Worm (Caenorhabditis elegans): Measurements from ENCODE around the gene grl-6.

Gene grl-6

DNA sequence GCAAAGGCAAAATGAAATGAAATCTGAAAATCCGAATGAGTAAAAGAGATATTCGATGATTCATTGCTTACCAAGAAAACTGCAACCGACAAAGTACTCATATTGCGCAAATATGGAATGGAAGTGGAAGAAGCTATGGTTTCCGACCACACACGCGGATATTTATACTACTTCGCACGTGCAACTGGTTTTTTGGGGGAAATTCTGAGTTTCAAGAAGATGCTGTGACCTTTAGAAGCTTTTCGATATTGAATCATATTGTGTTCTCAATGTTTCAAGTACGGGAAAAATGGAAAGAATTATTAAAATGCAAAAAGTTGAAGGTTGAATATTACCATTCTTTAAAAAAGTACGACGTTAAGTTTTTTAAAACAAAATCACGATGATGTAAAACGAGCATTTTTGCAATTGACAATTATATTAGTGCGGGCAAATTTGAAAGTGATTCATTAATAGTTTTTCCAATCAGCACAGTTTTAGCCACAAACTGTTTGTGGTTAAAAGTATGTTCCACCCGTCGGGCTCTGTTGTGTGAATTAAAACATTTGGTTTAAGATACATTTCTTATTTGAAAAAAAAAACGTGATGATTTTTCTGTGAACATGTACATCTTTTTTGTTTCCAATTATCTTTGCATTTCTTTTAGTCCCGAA is at the start of gene grl-6, which contains the start of gene K10C2.6:
Gene grl-6 (minus strand): TSS at position 101 of the 653 bp plus-strand sequence.
Gene K10C2.6 (plus strand): TSS at position 603 of the 653 bp plus-strand sequence.
- no peak for TF ChIP-seq fkh-10 (GFP tag; optimal IDR thresholded peaks at IDR 0.05)
- TF ChIP-seq pha-4 (tag; optimal IDR thresholded peaks at IDR 0.05) = no peak
- no peak for TF ChIP-seq ceh-82 (tag; optimal IDR thresholded peaks at IDR 0.05)
- no peak for TF ChIP-seq unc-62 (GFP tag; optimal IDR thresholded peaks at IDR 0.05)
- TF ChIP-seq ceh-16 (tag; optimal IDR thresholded peaks at IDR 0.05) = no peak
- TF ChIP-seq mml-1 (tag; optimal IDR thresholded peaks at IDR 0.05) = no peak
- TF ChIP-seq ztf-4 (tag; optimal IDR thresholded peaks at IDR 0.05) = no peak
- no peak for TF ChIP-seq aly-2 (tag; optimal IDR thresholded peaks at IDR 0.05)
- TF ChIP-seq snpc-4 (tag; optimal IDR thresholded peaks at IDR 0.05) = no peak
- no peak for TF ChIP-seq lin-15B (tag; optimal IDR thresholded peaks at IDR 0.05)
- TF ChIP-seq unc-39 (tag; optimal IDR thresholded peaks at IDR 0.05) = no peak
- no peak for TF ChIP-seq hmg-11 (tag; optimal IDR thresholded peaks at IDR 0.05)
- no peak for TF ChIP-seq nhr-23 (tag; optimal IDR thresholded peaks at IDR 0.05)
- TF ChIP-seq lin-39 (tag; optimal IDR thresholded peaks at IDR 0.05) = no peak
- TF ChIP-seq fkh-2 (tag; optimal IDR thresholded peaks at IDR 0.05) = no peak

DNA sequence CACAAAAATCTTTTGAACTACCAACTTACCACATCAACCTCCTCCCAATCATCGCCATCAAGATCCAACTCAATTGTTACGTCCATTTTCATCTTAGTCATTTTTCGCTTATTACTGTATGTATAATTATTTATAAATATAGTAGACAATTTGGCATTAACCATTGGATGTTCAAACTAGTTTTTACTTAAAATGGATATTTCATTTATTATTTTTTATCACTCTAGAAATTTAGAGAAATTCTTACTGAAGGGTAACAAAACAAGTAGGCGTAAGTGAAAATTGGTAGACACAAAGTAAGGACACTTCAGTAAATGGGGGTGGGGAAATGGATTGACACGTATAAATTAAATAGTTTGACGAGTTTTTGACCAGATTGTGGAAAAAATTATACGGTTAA is 49.0 kb upstream of the grl-6 start, which contains the start of gene actl-1:
Gene actl-1 (minus strand): TSS at position 101 of the 400 bp plus-strand sequence.
- TF ChIP-seq elt-1 (tag; optimal IDR thresholded peaks at IDR 0.05) (no peak), ceh-16 (tag; optimal IDR thresholded peaks at IDR 0.05) (no peak), egl-5 (tag; optimal IDR thresholded peaks at IDR 0.05) (no peak), ceh-28 (tag; optimal IDR thresholded peaks at IDR 0.05) (no peak), fkh-2 (tag; optimal IDR thresholded peaks at IDR 0.05) (no peak), ZK546.5 (tag; optimal IDR thresholded peaks at IDR 0.05) (no peak), lin-15B (tag; optimal IDR thresholded peaks at IDR 0.05) (no peak), mdl-1 (tag; optimal IDR thresholded peaks at IDR 0.05) (no peak), nhr-67 (tag; optimal IDR thresholded peaks at IDR 0.05) (no peak)

DNA sequence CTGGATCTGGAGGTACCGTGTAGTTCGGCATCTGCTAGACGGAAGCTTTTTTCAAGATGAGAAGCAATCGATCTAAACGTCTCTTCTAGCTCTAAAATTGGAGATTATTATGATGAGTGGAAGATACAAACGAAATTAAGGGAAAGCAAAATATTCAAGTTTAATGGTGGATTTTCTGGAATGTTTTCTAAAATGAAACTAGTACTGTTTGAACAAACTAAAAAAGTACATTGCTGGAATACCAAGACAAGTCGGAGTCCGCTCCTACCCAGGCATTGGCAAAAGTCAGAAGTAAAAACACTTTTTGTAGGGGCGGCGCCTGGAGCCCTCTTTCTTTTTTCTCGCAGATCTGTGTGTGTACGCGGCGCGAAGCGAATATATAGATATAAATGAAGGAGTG is 34.0 kb upstream of the grl-6 start, which contains the start of gene gar-1:
Gene gar-1 (minus strand): TSS at position 101 of the 400 bp plus-strand sequence.
- TF ChIP-seq nhr-237 (tag; optimal IDR thresholded peaks at IDR 0.05) = no peak
- no peak for TF ChIP-seq snpc-4 (tag; optimal IDR thresholded peaks at IDR 0.05)
- TF ChIP-seq elt-3 (tag; optimal IDR thresholded peaks at IDR 0.05) = no peak
- no peak for TF ChIP-seq mml-1 (tag; optimal IDR thresholded peaks at IDR 0.05)
- no peak for TF ChIP-seq elt-2 (tag; optimal IDR thresholded peaks at IDR 0.05)
- no peak for TF ChIP-seq nhr-43 (tag; optimal IDR thresholded peaks at IDR 0.05; ENCODE audit: poor library complexity, severe bottlenecking)
- no peak for TF ChIP-seq ceh-82 (tag; optimal IDR thresholded peaks at IDR 0.05)

DNA sequence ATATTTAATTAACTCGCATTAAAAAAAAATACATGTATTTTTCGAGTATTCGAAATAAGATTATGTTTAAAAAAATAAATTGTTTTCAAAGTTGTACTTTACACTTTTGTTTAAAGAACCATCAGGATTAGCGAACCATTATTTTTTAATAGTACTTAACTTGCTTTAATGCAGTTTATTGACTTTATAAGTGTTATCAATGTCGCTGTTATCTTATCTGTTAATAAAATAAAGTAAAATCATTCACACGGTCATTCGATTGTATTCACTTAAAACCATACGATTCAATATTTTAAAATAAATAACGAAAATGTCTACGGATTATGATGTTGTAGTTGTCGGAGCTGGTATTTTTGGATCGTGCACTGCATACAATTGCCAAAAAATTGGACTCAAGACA is 25.8 kb upstream of the grl-6 start, which contains the start of gene C15B12.1:
Gene C15B12.1 (plus strand): TSS at position 271 of the 400 bp plus-strand sequence.
- TF ChIP-seq egl-27 (tag; optimal IDR thresholded peaks at IDR 0.05) = no peak
- TF ChIP-seq elt-1 (tag; optimal IDR thresholded peaks at IDR 0.05) = no peak
- TF ChIP-seq ztf-4 (tag; optimal IDR thresholded peaks at IDR 0.05) = no peak
- TF ChIP-seq nhr-76 (tag; optimal IDR thresholded peaks at IDR 0.05) = no peak
- no peak for TF ChIP-seq fos-1 (tag; optimal IDR thresholded peaks at IDR 0.05)
- no peak for TF ChIP-seq nfya-1 (tag; optimal IDR thresholded peaks at IDR 0.05; ENCODE audit: insufficient read depth)
- no peak for TF ChIP-seq mml-1 (tag; optimal IDR thresholded peaks at IDR 0.05)
- peak; percentile 67 for TF ChIP-seq elt-2 (tag; optimal IDR thresholded peaks at IDR 0.05)
- no peak for TF ChIP-seq pha-4 (tag; optimal IDR thresholded peaks at IDR 0.05)
- TF ChIP-seq fkh-10 (GFP tag; optimal IDR thresholded peaks at IDR 0.05) = no peak
- TF ChIP-seq pqm-1 (tag; optimal IDR thresholded peaks at IDR 0.05) = peak; percentile 76
- no peak for TF ChIP-seq unc-39 (tag; optimal IDR thresholded peaks at IDR 0.05)
- TF ChIP-seq snpc-4 (tag; optimal IDR thresholded peaks at IDR 0.05) = no peak
- no peak for TF ChIP-seq ztf-11 (tag; optimal IDR thresholded peaks at IDR 0.05)
- no peak for TF ChIP-seq mdl-1 (tag; optimal IDR thresholded peaks at IDR 0.05)
- no peak for TF ChIP-seq ceh-16 (tag; optimal IDR thresholded peaks at IDR 0.05)
- no peak for TF ChIP-seq ZK546.5 (tag; optimal IDR thresholded peaks at IDR 0.05)

DNA sequence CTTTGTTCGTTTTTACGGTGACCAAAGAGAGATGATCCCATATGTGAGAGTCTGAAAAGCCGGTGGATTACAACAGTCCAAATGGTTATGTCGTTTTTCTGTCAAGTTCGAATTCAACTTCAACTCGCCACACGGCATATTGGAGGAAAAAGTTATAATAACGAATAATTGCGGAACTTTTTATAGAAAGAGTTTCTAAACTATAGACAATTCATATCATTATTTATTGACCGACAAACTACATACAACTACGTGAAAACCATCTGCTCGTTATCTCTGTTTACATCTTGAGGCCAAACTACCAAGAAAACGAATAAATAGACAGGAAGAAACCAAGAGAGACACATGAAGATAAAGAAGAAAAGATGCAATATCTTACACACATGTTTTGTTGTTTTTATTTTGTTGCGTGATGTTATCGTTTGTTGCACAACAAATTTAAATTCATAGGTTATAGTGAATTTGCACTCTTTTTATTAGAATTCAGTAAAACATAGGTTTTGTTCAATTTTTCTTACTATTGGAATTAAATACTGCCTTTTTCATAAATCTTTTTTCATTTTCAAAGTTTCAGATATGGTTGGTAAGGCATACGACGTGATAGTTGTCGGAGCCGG is 23.1 kb upstream of the grl-6 start, which contains the start of the genes C15B12.4 and C15B12.8:
Gene C15B12.4 (minus strand): TSS at position 51 of the 617 bp plus-strand sequence.
Gene C15B12.8 (plus strand): TSS at position 567 of the 617 bp plus-strand sequence.
- no peak for TF ChIP-seq nhr-11 (tag; optimal IDR thresholded peaks at IDR 0.05)
- no peak for TF ChIP-seq ceh-82 (tag; optimal IDR thresholded peaks at IDR 0.05)
